Worm (Caenorhabditis elegans) whole organism, dauer: ENCODE data around the gene aps-1.

Experiments used
- unc-62 ChIP-seq: sonication (generic microtip); optimal IDR thresholded peaks from 2 replicates; lab custom pipeline; 2017; ENCODE audit warnings: missing biosample characterization, missing genetic modification reagents, missing genetic modification characterization

aps-1 gene

ce11 chrV:6017630-6018029 lies at the start of gene aps-1, which contains the start of gene rpt-2:
TSS of gene aps-1 (plus strand) at chrV:6017970.
TSS of gene rpt-2 (minus strand) at chrV:6017669.
- TF ChIP-seq unc-62 (GFP tag; lab: Kevin White, UChicago) = no peak

ce11 chrV:5972582-5972981 lies 45.2 kb upstream of the aps-1 start:
- no peak for TF ChIP-seq unc-62 (GFP tag; lab: Kevin White, UChicago)

ce11 chrV:5973713-5974112 lies 44.1 kb upstream of the aps-1 start:
- TF ChIP-seq unc-62 (GFP tag; lab: Kevin White, UChicago) = no peak

ce11 chrV:5975724-5976123 lies 42.0 kb upstream of the aps-1 start, which contains the start of gene acy-2:
TSS of gene acy-2 (plus strand) at chrV:5976024.
- TF ChIP-seq unc-62 (GFP tag; lab: Kevin White, UChicago) = no peak

ce11 chrV:5982722-5983121 lies 35.0 kb upstream of the aps-1 start:
- no peak for TF ChIP-seq unc-62 (GFP tag; lab: Kevin White, UChicago)

ce11 chrV:5983380-5983779 lies 34.4 kb upstream of the aps-1 start, which contains the start of gene dhs-16:
TSS of gene dhs-16 (plus strand) at chrV:5983745.
- TF ChIP-seq unc-62 (GFP tag; lab: Kevin White, UChicago) = no peak

ce11 chrV:5984244-5984643 lies 33.5 kb upstream of the aps-1 start:
- TF ChIP-seq unc-62 (GFP tag; lab: Kevin White, UChicago) = no peak

- no peak for TF ChIP-seq unc-62 (GFP tag; lab: Kevin White, UChicago)
These were observed 31.0 kb upstream of the aps-1 start, which contains the start of gene C10F3.7 for ce11 chrV:5986755-5987154. TSS of gene C10F3.7 (minus strand) at chrV:5986855.

- no peak for TF ChIP-seq unc-62 (GFP tag; lab: Kevin White, UChicago)
These were observed 27.4 kb upstream of the aps-1 start, which contains the start of gene fut-8 for ce11 chrV:5990383-5990782. TSS of gene fut-8 (minus strand) at chrV:5990483.

- TF ChIP-seq unc-62 (GFP tag; lab: Kevin White, UChicago) = no peak
These were observed 26.2 kb upstream of the aps-1 start for ce11 chrV:5991490-5992069.

- no peak for TF ChIP-seq unc-62 (GFP tag; lab: Kevin White, UChicago)
These were observed 22.2 kb upstream of the aps-1 start for ce11 chrV:5995598-5995997.

- no peak for TF ChIP-seq unc-62 (GFP tag; lab: Kevin White, UChicago)
These were observed 21.7 kb upstream of the aps-1 start, which contains the start of gene cpg-4 for ce11 chrV:5996114-5996513. TSS of gene cpg-4 (plus strand) at chrV:5996416.

- TF ChIP-seq unc-62 (GFP tag; lab: Kevin White, UChicago) = no peak
These were observed 17.4 kb upstream of the aps-1 start for ce11 chrV:6000368-6000802.

- TF ChIP-seq unc-62 (GFP tag; lab: Kevin White, UChicago) = no peak
These were observed 14.5 kb upstream of the aps-1 start, which contains the start of gene fos-1 for ce11 chrV:6003301-6003700. TSS of gene fos-1 (plus strand) at chrV:6003601.

- no peak for TF ChIP-seq unc-62 (GFP tag; lab: Kevin White, UChicago)
These were observed 9.8 kb upstream of the aps-1 start for ce11 chrV:6007927-6008326.

ce11 chrV:6010642-6011041 lies 7.1 kb upstream of the aps-1 start:
- no peak for TF ChIP-seq unc-62 (GFP tag; lab: Kevin White, UChicago)

ce11 chrV:6012401-6012800 lies 5.4 kb upstream of the aps-1 start:
- no peak for TF ChIP-seq unc-62 (GFP tag; lab: Kevin White, UChicago)
